Worm (Caenorhabditis elegans) whole organism, young adult: ENCODE data around the gene F41F3.8.

ENCODE experiments used
- B0336.3 ChIP-seq: fragments of 200-800 bp; sonication (Bioruptor generic); IDR thresholded peaks from 2 replicates; pipeline ENCODE4 v1.3.6; 2022; ENCODE audit warnings: missing genetic modification characterization, missing compliant biosample characterization
- C06A6.2 ChIP-seq: fragments of 200-800 bp; sonication (Bioruptor generic); conservative IDR thresholded peaks from 2 replicates; pipeline ENCODE4 v1.3.6; 2022; ENCODE audit warnings: missing genetic modification characterization, missing compliant biosample characterization
- C17E4.6 ChIP-seq: fragments of 200-800 bp; sonication (Bioruptor generic); IDR thresholded peaks from 2 replicates; pipeline ENCODE4 v1.3.6; 2022; ENCODE audit warnings: missing genetic modification reagents, missing genetic modification characterization, missing compliant biosample characterization
- F22D6.2 ChIP-seq: sonication (generic microtip); optimal IDR thresholded peaks from 2 replicates; lab custom pipeline; 2016; ENCODE audit warnings: mild to moderate bottlenecking, missing genetic modification characterization, missing compliant biosample characterization
- F23B12.7 ChIP-seq: sonication (generic microtip); optimal IDR thresholded peaks from 2 replicates; lab custom pipeline; 2017; ENCODE audit warnings: missing genetic modification characterization, mild to moderate bottlenecking, missing compliant biosample characterization, antibody characterized with exemption, moderate library complexity; ENCODE audit not compliant: insufficient read depth
- F49E8.2 ChIP-seq: sonication (generic microtip); optimal IDR thresholded peaks from 3 replicates; lab custom pipeline; 2017; ENCODE audit warnings: missing genetic modification characterization, mild to moderate bottlenecking, missing compliant biosample characterization, antibody characterized with exemption, moderate library complexity; ENCODE audit not compliant: insufficient read depth
- F55B11.4 ChIP-seq: sonication (generic microtip); optimal IDR thresholded peaks from 2 replicates; lab custom pipeline; 2016; ENCODE audit warnings: missing compliant biosample characterization, missing genetic modification characterization, borderline replicate concordance; ENCODE audit not compliant: insufficient read depth
- F57C9.4 ChIP-seq: sonication (generic microtip); optimal IDR thresholded peaks from 2 replicates; lab custom pipeline; 2017; ENCODE audit warnings: mild to moderate bottlenecking, missing genetic modification characterization, missing compliant biosample characterization
- K11D2.4 ChIP-seq: fragments of 200-800 bp; sonication (Bioruptor generic); IDR thresholded peaks from 2 replicates; pipeline ENCODE4 v1.3.6; 2022; ENCODE audit warnings: missing genetic modification reagents, missing genetic modification characterization, missing compliant biosample characterization
- K12H6.12 ChIP-seq: fragments of 200-800 bp; sonication (Bioruptor generic); optimal IDR thresholded peaks from 2 replicates; lab custom pipeline; 2018; ENCODE audit warnings: mild to moderate bottlenecking, missing genetic modification characterization, missing compliant biosample characterization
- Y95B8A.8 ChIP-seq: fragments of 200-800 bp; sonication (Bioruptor generic); IDR thresholded peaks from 2 replicates; pipeline ENCODE4 v1.3.6; 2022; ENCODE audit warnings: missing genetic modification reagents, missing genetic modification characterization, missing compliant biosample characterization
- ama-1 ChIP-seq, 3 experiments: fragments of 150-350 bp in 1 of 3; sonication (generic microtip) in 2 of 3; optimal IDR thresholded peaks; 2 replicates each; lab custom pipeline; 2014 to 2018; ENCODE audit warnings: missing biosample characterization in 2 of 3, missing genetic modification characterization in 2 of 3, missing genetic modification reagents in 2 of 3
- aptf-2 ChIP-seq: fragments of 200-800 bp; sonication (Bioruptor generic); conservative IDR thresholded peaks from 2 replicates; pipeline ENCODE4 v1.3.6; 2022; ENCODE audit warnings: missing genetic modification reagents, missing genetic modification characterization, missing compliant biosample characterization
- atf-7 ChIP-seq: sonication (generic microtip); optimal IDR thresholded peaks from 2 replicates; lab custom pipeline; 2017; ENCODE audit warnings: mild to moderate bottlenecking, missing genetic modification characterization, missing compliant biosample characterization
- bed-1 ChIP-seq: fragments of 200-800 bp; sonication (Bioruptor generic); IDR thresholded peaks from 2 replicates; pipeline ENCODE4 v1.3.6; 2022; ENCODE audit warnings: missing genetic modification reagents, missing genetic modification characterization, missing compliant biosample characterization
- cebp-1 ChIP-seq, 2 experiments: fragments of 200-800 bp in 1 of 2; sonication (Bioruptor generic) in 1 of 2; sonication (generic microtip) in 1 of 2; IDR thresholded peaks in 1 of 2; optimal IDR thresholded peaks in 1 of 2; 2 replicates each; pipeline versions ENCODE4 v1.3.6 to Lab custom; 2017 to 2022; ENCODE audit warnings: missing compliant biosample characterization in 2 of 2, missing genetic modification characterization in 2 of 2, mild to moderate bottlenecking in 1 of 2, missing genetic modification reagents in 1 of 2, moderate library complexity in 1 of 2
- cebp-2 ChIP-seq: fragments of 200-800 bp; sonication (Bioruptor generic); IDR thresholded peaks from 2 replicates; pipeline ENCODE4 v1.3.6; 2022; ENCODE audit warnings: missing genetic modification characterization, missing compliant biosample characterization
- ceh-91 ChIP-seq: fragments of 200-800 bp; sonication (Bioruptor generic); IDR thresholded peaks from 2 replicates; pipeline ENCODE4 v1.3.6; 2022; ENCODE audit warnings: missing genetic modification reagents, missing genetic modification characterization, missing compliant biosample characterization
- egl-18 ChIP-seq: fragments of 200-800 bp; sonication (Bioruptor generic); IDR thresholded peaks from 2 replicates; pipeline ENCODE4 v1.3.6; 2022; ENCODE audit warnings: missing genetic modification reagents, missing genetic modification characterization, missing compliant biosample characterization
- egl-44 ChIP-seq: fragments of 200-800 bp; sonication (Bioruptor generic); IDR thresholded peaks from 2 replicates; pipeline ENCODE4 v1.3.6; 2022; ENCODE audit warnings: missing genetic modification reagents, missing genetic modification characterization, missing compliant biosample characterization
- egrh-3 ChIP-seq: fragments of 200-800 bp; sonication (Bioruptor generic); IDR thresholded peaks from 2 replicates; pipeline ENCODE4 v1.3.6; 2022; ENCODE audit warnings: missing genetic modification reagents, missing genetic modification characterization, missing compliant biosample characterization
- fkh-3 ChIP-seq: sonication (generic microtip); optimal IDR thresholded peaks from 2 replicates; lab custom pipeline; 2016; ENCODE audit warnings: mild to moderate bottlenecking, missing genetic modification characterization, missing compliant biosample characterization
- him-1 ChIP-seq: sonication (generic microtip); optimal IDR thresholded peaks from 2 replicates; lab custom pipeline; 2016; ENCODE audit warnings: missing genotype, missing genetic modification reagents, missing genetic modification characterization, missing compliant biosample characterization
- hrde-1 ChIP-seq: sonication (generic microtip); optimal IDR thresholded peaks from 2 replicates; lab custom pipeline; 2016; ENCODE audit warnings: missing genetic modification characterization, mild to moderate bottlenecking, missing compliant biosample characterization, moderate library complexity, missing genotype, missing genetic modification reagents, borderline replicate concordance
- hsf-1 ChIP-seq: fragments of 200-800 bp; sonication (Bioruptor generic); IDR thresholded peaks from 2 replicates; pipeline ENCODE4 v1.3.6; 2022; ENCODE audit warnings: missing genetic modification reagents, missing genetic modification characterization, missing compliant biosample characterization
- let-526 ChIP-seq: fragments of 200-800 bp; sonication (Bioruptor generic); IDR thresholded peaks from 2 replicates; pipeline ENCODE4 v1.3.6; 2022; ENCODE audit warnings: missing genetic modification reagents, missing genetic modification characterization, missing compliant biosample characterization
- let-607 ChIP-seq, 2 experiments: fragments of 200-800 bp in 1 of 2; sonication (Bioruptor generic) in 1 of 2; sonication (generic microtip) in 1 of 2; optimal IDR thresholded peaks; 2 replicates each; lab custom pipeline; 2016 to 2018; ENCODE audit warnings: mild to moderate bottlenecking in 2 of 2, missing compliant biosample characterization in 2 of 2, missing genetic modification characterization in 2 of 2, moderate library complexity in 2 of 2, missing genotype in 1 of 2
- lin-40 ChIP-seq: sonication (generic microtip); optimal IDR thresholded peaks from 2 replicates; lab custom pipeline; 2016; ENCODE audit warnings: missing genetic modification characterization, mild to moderate bottlenecking, missing compliant biosample characterization, missing genotype, missing genetic modification reagents
- lsy-27 ChIP-seq: sonication (generic microtip); optimal IDR thresholded peaks from 2 replicates; lab custom pipeline; 2017; ENCODE audit warnings: missing genetic modification characterization, mild to moderate bottlenecking, missing compliant biosample characterization, antibody characterized with exemption, missing genotype, borderline replicate concordance; ENCODE audit not compliant: insufficient read depth
- madf-10 ChIP-seq: sonication (generic microtip); optimal IDR thresholded peaks from 2 replicates; lab custom pipeline; 2016; ENCODE audit warnings: mild to moderate bottlenecking, missing genetic modification characterization, missing compliant biosample characterization
- mcd-1 ChIP-seq: fragments of 200-800 bp; sonication (Bioruptor generic); IDR thresholded peaks from 2 replicates; pipeline ENCODE4 v1.3.6; 2022; ENCODE audit warnings: missing genetic modification reagents, missing genetic modification characterization, missing compliant biosample characterization
- nfyb-1 ChIP-seq: fragments of 200-800 bp; sonication (Bioruptor generic); IDR thresholded peaks from 2 replicates; pipeline ENCODE4 v1.3.6; 2022; ENCODE audit warnings: missing genetic modification reagents, missing genetic modification characterization, missing compliant biosample characterization
- nhr-120 ChIP-seq: fragments of 200-800 bp; sonication (Bioruptor generic); IDR thresholded peaks from 2 replicates; pipeline ENCODE4 v1.3.6; 2022; ENCODE audit warnings: missing genetic modification characterization, missing compliant biosample characterization
- nhr-179 ChIP-seq: sonication (generic microtip); optimal IDR thresholded peaks from 2 replicates; lab custom pipeline; 2016; ENCODE audit warnings: mild to moderate bottlenecking, missing genetic modification characterization, missing compliant biosample characterization
- nhr-27 ChIP-seq: fragments of 200-800 bp; sonication (Bioruptor generic); optimal IDR thresholded peaks from 2 replicates; lab custom pipeline; 2018; ENCODE audit warnings: mild to moderate bottlenecking, missing genetic modification characterization, moderate library complexity, missing compliant biosample characterization
- pbrm-1 ChIP-seq: fragments of 200-800 bp; sonication (Bioruptor generic); IDR thresholded peaks from 2 replicates; pipeline ENCODE4 v1.3.6; 2022; ENCODE audit warnings: missing genetic modification reagents, missing genetic modification characterization, missing compliant biosample characterization
- pha-4 ChIP-seq: fragments of 150-350 bp; sonication (generic microtip); optimal IDR thresholded peaks from 2 replicates; lab custom pipeline; 2014; ENCODE audit warnings: missing biosample characterization, missing genetic modification reagents, missing genetic modification characterization
- rec-8 ChIP-seq, 2 experiments: sonication (generic microtip); optimal IDR thresholded peaks; 2 replicates each; lab custom pipeline; 2016; ENCODE audit warnings: mild to moderate bottlenecking in 2 of 2, missing genetic modification characterization in 2 of 2, missing genetic modification reagents in 2 of 2, missing genotype in 2 of 2, missing biosample characterization in 1 of 2, missing compliant biosample characterization in 1 of 2, moderate library complexity in 1 of 2
- rpc-1 ChIP-seq, 2 experiments: fragments of 150-350 bp in 1 of 2; sonication (generic microtip) in 1 of 2; optimal IDR thresholded peaks; 2 replicates each; lab custom pipeline; 2014 to 2018; ENCODE audit warnings: missing biosample characterization in 1 of 2, missing genetic modification characterization in 1 of 2, missing genetic modification reagents in 1 of 2, missing genotype in 1 of 2
- sdz-38 ChIP-seq: sonication (generic microtip); optimal IDR thresholded peaks from 2 replicates; lab custom pipeline; 2016; ENCODE audit warnings: missing genotype, missing genetic modification characterization, missing compliant biosample characterization
- somi-1 ChIP-seq: fragments of 200-800 bp; sonication (Bioruptor generic); optimal IDR thresholded peaks from 2 replicates; lab custom pipeline; 2018; ENCODE audit warnings: mild to moderate bottlenecking, missing genetic modification characterization, missing compliant biosample characterization
- tbp1 ChIP-seq: fragments of 200-800 bp; sonication (Bioruptor generic); optimal IDR thresholded peaks from 2 replicates; lab custom pipeline; 2018; ENCODE audit warnings: mild to moderate bottlenecking, missing genetic modification characterization, missing compliant biosample characterization
- tlf-1 ChIP-seq: fragments of 200-800 bp; sonication (Bioruptor generic); optimal IDR thresholded peaks from 2 replicates; lab custom pipeline; 2018; ENCODE audit warnings: mild to moderate bottlenecking, missing genetic modification characterization, missing compliant biosample characterization
- unc-130 ChIP-seq: sonication (generic microtip); optimal IDR thresholded peaks from 2 replicates; lab custom pipeline; 2016; ENCODE audit warnings: missing genetic modification reagents, missing genetic modification characterization, missing compliant biosample characterization
- unc-62 ChIP-seq: fragments of 150-350 bp; optimal IDR thresholded peaks from 2 replicates; lab custom pipeline; 2014; ENCODE audit warnings: missing biosample characterization, missing genetic modification reagents, missing genetic modification characterization
- ztf-18 ChIP-seq: sonication (generic microtip); optimal IDR thresholded peaks from 2 replicates; lab custom pipeline; 2016; ENCODE audit warnings: missing genotype, mild to moderate bottlenecking, missing genetic modification characterization, missing compliant biosample characterization
- ztf-25 ChIP-seq: fragments of 200-800 bp; sonication (Bioruptor generic); IDR thresholded peaks from 2 replicates; pipeline ENCODE4 v1.3.6; 2022; ENCODE audit warnings: missing genetic modification reagents, missing genetic modification characterization, missing compliant biosample characterization

The F41F3.8 gene

DNA sequence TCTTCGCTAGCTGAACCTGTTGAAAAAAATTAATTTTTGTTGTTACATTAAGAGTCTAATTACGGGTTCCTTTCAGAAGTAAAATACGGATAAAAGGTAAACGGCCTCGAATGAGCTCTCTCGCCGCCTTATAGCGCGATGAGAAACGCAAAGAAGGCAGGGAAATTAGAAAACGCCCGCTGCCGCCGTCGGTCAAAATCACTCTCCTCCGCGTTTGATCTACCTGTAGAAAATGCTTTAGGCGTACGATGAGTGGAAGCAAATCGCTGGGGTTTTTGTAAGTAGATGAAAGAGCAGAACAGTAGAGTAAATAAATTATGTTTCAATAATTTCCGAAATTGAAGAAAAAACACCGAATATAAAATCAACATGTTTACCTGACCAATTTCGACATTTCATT lies 11.5 kb upstream of the F41F3.8 start (continued):
- 0 out of 2 replicates have a peak, but pooled peaks have one; percentile 13 for TF ChIP-seq aptf-2
- no peak for TF ChIP-seq F57C9.4
- TF ChIP-seq pha-4 (tag; lab: Kevin White, UChicago): no peak
- no peak for TF ChIP-seq lin-40 (tag; lab: Kevin White, UChicago)
- no peak for TF ChIP-seq F55B11.4
- TF ChIP-seq bed-1: no peak
- no peak for TF ChIP-seq K12H6.12
- no peak for TF ChIP-seq pbrm-1 (GFP tag; lab: Robert Waterston, UW)
- TF ChIP-seq nhr-120 (GFP tag; lab: Robert Waterston, UW): no peak
- TF ChIP-seq egl-44 (GFP tag; lab: Robert Waterston, UW): no peak
- TF ChIP-seq unc-62 (GFP tag; lab: Kevin White, UChicago): no peak
- TF ChIP-seq cebp-1 (GFP tag; IDR thresholded peaks at IDR 0.05; lab: Robert Waterston, UW): no peak
- TF ChIP-seq cebp-1 (tag; optimal IDR thresholded peaks at IDR 0.05; lab: Kevin White, UChicago): no peak
- no peak for TF ChIP-seq ama-1 (optimal IDR thresholded peaks at IDR 0.05; lab: Kevin White, UChicago)
- TF ChIP-seq ama-1 (GFP tag; optimal IDR thresholded peaks at IDR 0.05; lab: Kevin White, UChicago): no peak
- no peak for TF ChIP-seq tlf-1 (GFP tag; lab: Kevin White, UChicago)
- no peak for TF ChIP-seq egl-18 (GFP tag; lab: Robert Waterston, UW)
- no peak for TF ChIP-seq egrh-3 (GFP tag; lab: Robert Waterston, UW)
- no peak for TF ChIP-seq F23B12.7 (tag; lab: Kevin White, UChicago)
- TF ChIP-seq sdz-38: no peak
- no peak for TF ChIP-seq lsy-27 (tag; lab: Kevin White, UChicago)
- TF ChIP-seq unc-130 (GFP tag; lab: Kevin White, UChicago): no peak
- TF ChIP-seq him-1 (tag; lab: Kevin White, UChicago): no peak
- no peak for TF ChIP-seq ztf-25 (GFP tag; lab: Robert Waterston, UW)
- TF ChIP-seq ceh-91 (GFP tag; lab: Robert Waterston, UW): peak; percentile 41; the same call in 1 of the 2 replicates
- TF ChIP-seq rec-8 (tag; optimal IDR thresholded peaks at IDR 0.05; lab: Kevin White, UChicago): no peak
- no peak for TF ChIP-seq nfyb-1
- TF ChIP-seq B0336.3 (GFP tag; lab: Robert Waterston, UW): no peak
- no peak for TF ChIP-seq Y95B8A.8 (GFP tag; lab: Robert Waterston, UW)
- no peak for TF ChIP-seq madf-10
- no peak for TF ChIP-seq F49E8.2 (tag; lab: Kevin White, UChicago)
- TF ChIP-seq F22D6.2: no peak
- TF ChIP-seq hrde-1: no peak
- no peak for TF ChIP-seq fkh-3 (tag; lab: Kevin White, UChicago)
- no peak for TF ChIP-seq somi-1
- TF ChIP-seq C06A6.2 (GFP tag; lab: Robert Waterston, UW): no peak
- no peak for TF ChIP-seq ztf-18
- TF ChIP-seq hsf-1: 0 out of 2 replicates have a peak, but pooled peaks have one; percentile 10
- no peak for TF ChIP-seq atf-7 (tag; lab: Kevin White, UChicago)
- TF ChIP-seq C17E4.6 (GFP tag; lab: Robert Waterston, UW): no peak
- no peak for TF ChIP-seq nhr-179 (tag; lab: Kevin White, UChicago)
- TF ChIP-seq tbp1: no peak
- no peak for TF ChIP-seq rpc-1 (optimal IDR thresholded peaks at IDR 0.05; lab: Kevin White, UChicago)
- TF ChIP-seq rpc-1 (tag; optimal IDR thresholded peaks at IDR 0.05; lab: Kevin White, UChicago): no peak
- no peak for TF ChIP-seq let-526 (GFP tag; lab: Robert Waterston, UW)
- no peak for TF ChIP-seq mcd-1
- no peak for TF ChIP-seq nhr-27 (tag; lab: Kevin White, UChicago)
- no peak for TF ChIP-seq let-607 (tag; optimal IDR thresholded peaks at IDR 0.05; lab: Kevin White, UChicago)
- no peak for TF ChIP-seq K11D2.4
- no peak for TF ChIP-seq cebp-2
